Fruit fly (Drosophila melanogaster) whole organism, wandering third instar larva: Measurements from ENCODE around the gene CG14650.

Experiments used
- Dfd ChIP-seq: fragments of >200 bp; optimal IDR thresholded peaks from 2 replicates; lab custom pipeline; 2017; ENCODE audit warnings: missing biosample characterization, missing genetic modification characterization
- GATAd ChIP-seq: sonication (Bioruptor generic); optimal IDR thresholded peaks from 2 replicates; lab custom pipeline; 2016; ENCODE audit warnings: missing biosample characterization, missing genetic modification characterization
- Hr78 ChIP-seq: fragments of >200 bp; optimal IDR thresholded peaks from 2 replicates; lab custom pipeline; 2017; ENCODE audit warnings: missing biosample characterization, missing genetic modification characterization
- N ChIP-seq: fragments of >200 bp; optimal IDR thresholded peaks from 2 replicates; lab custom pipeline; 2018; ENCODE audit warnings: missing biosample characterization, missing external identifiers, missing genetic modification characterization
- Sp1 ChIP-seq: fragments of 200-800 bp; sonication (Bioruptor generic); optimal IDR thresholded peaks from 3 replicates; lab custom pipeline; 2019; ENCODE audit warnings: missing biosample characterization, mild to moderate bottlenecking, missing genetic modification characterization, moderate library complexity
- Vsx2 ChIP-seq: fragments of 200-300, 225-300 bp; sonication (Bioruptor generic); optimal IDR thresholded peaks from 2 replicates; lab custom pipeline; 2018; ENCODE audit warnings: missing biosample characterization, missing genetic modification characterization; ENCODE audit not compliant: partially characterized antibody
- h ChIP-seq: fragments of 200-800 bp; sonication (Bioruptor generic); optimal IDR thresholded peaks from 3 replicates; lab custom pipeline; 2016; ENCODE audit warnings: missing biosample characterization, mild to moderate bottlenecking, missing genetic modification characterization
- jim ChIP-seq: fragments of 175-275, 200-325 bp; sonication (Bioruptor generic); optimal IDR thresholded peaks from 2 replicates; lab custom pipeline; 2016; ENCODE audit warnings: missing biosample characterization, mild to moderate bottlenecking, missing genetic modification characterization
- psq ChIP-seq: fragments of 200-800 bp; sonication (Bioruptor generic); optimal IDR thresholded peaks from 3 replicates; lab custom pipeline; 2017; ENCODE audit warnings: missing biosample characterization, mild to moderate bottlenecking, missing genetic modification characterization, moderate library complexity
- rgr ChIP-seq: fragments of 200-800 bp; sonication (Bioruptor generic); optimal IDR thresholded peaks from 3 replicates; lab custom pipeline; 2016; ENCODE audit warnings: missing biosample characterization, mild to moderate bottlenecking, missing genetic modification characterization
- usp ChIP-seq: fragments of >200 bp; optimal IDR thresholded peaks from 2 replicates; lab custom pipeline; 2017; ENCODE audit warnings: missing biosample characterization, missing genetic modification characterization
- woc ChIP-seq: sonication (Bioruptor generic); optimal IDR thresholded peaks from 2 replicates; lab custom pipeline; 2016; ENCODE audit warnings: missing biosample characterization, mild to moderate bottlenecking, missing genetic modification characterization

DNA sequence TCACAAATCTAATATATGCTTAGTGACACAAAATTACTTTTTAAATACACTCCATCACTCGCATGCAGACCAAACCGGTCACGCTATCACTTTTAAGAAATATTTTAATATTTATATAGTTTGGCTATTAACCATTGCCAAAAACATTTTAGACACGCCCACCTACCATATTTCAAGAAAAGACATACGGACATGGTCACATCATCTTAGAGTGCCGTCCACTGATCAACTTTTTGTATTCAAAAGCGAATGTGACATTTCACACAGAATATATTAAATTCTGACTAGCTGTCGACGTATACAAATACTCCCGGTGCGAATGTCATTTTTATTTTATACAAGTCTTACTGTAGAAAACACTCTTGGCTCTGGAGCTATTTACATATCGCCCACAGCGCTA lies 21.0 kb upstream of the CG14650 start, which contains the start of gene CG31528:
- no peak for TF ChIP-seq Sp1 (GFP tag; lab: Kevin White, UChicago)
- no peak for TF ChIP-seq usp
- no peak for TF ChIP-seq GATAd
- no peak for TF ChIP-seq N (GFP tag; lab: Kevin White, UChicago)
- no peak for TF ChIP-seq psq (GFP tag; lab: Kevin White, UChicago)
- TF ChIP-seq Hr78 (GFP tag; lab: Kevin White, UChicago) = no peak
- no peak for TF ChIP-seq Dfd
- no peak for TF ChIP-seq h
- no peak for TF ChIP-seq rgr (GFP tag; lab: Kevin White, UChicago)
- TF ChIP-seq Vsx2 (GFP tag; lab: Kevin White, UChicago) = no peak
- no peak for TF ChIP-seq jim (GFP tag; lab: Kevin White, UChicago)
- no peak for TF ChIP-seq woc (GFP tag; lab: Kevin White, UChicago)
